Fruit fly (Drosophila melanogaster) whole organism, embryonic: ENCODE results near the gene bero.

Source experiments
- CG32532 ChIP-seq: fragments of 200-800 bp; sonication (Bioruptor generic); IDR thresholded peaks from 2 replicates; pipeline ENCODE4 v1.3.6; 2022; ENCODE audit warnings: missing biosample characterization, missing genetic modification characterization
- CG6254 ChIP-seq: fragments of 200-800 bp; sonication (Bioruptor generic); optimal IDR thresholded peaks from 3 replicates; lab custom pipeline; 2017; ENCODE audit warnings: mild to moderate bottlenecking, missing biosample characterization, missing genetic modification reagents, missing genetic modification characterization
- YL-1 ChIP-seq: fragments of 200-800 bp; sonication (Bioruptor generic); optimal IDR thresholded peaks from 3 replicates; lab custom pipeline; 2017; ENCODE audit warnings: missing biosample characterization, mild to moderate bottlenecking, missing genetic modification characterization
- jigr1 ChIP-seq: fragments of 200-800 bp; sonication (Bioruptor generic); IDR thresholded peaks from 3 replicates; pipeline ENCODE4 v1.3.6; 2022; ENCODE audit warnings: missing biosample characterization, missing genetic modification characterization

DNA sequence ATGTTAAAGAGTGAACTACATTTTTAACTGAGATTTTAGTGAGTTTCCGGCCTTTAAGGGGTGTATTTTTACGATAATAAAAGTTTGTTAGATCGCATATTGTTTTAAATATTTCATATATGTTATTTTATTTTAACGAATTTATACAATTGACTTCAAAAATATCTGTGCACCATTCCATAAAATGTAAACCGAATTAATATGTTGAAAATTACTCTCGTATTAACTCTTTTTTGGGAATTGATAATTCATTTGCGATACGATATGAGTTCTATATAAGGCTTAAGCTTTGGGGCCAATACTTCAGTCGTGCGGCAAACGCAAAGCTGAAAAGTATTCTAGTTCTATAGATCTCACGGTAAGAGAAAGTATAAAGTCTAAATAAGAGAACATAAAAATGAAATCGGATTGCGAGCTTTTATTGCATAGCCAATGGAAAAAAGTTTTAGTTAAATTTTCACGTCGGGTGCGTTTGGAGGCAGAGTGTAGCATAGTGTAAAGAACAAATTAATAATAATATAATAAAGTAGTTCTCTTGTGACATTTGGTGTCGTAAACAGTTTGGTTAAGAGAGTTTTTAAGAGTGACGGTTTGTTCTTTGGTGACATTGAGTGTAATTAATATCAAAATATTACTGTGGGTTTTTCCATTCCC lies 34.2 kb upstream of the bero start:
- TF ChIP-seq CG6254 (GFP tag; lab: Kevin White, UChicago) (no peak), CG32532 (GFP tag; lab: Robert Waterston, UW) (no peak; the same call in 1 of the 2 replicates), jigr1 (no peak), YL-1 (GFP tag; lab: Kevin White, UChicago) (no peak)
